Worm (Caenorhabditis elegans) whole organism, L4 larva: ENCODE measurements around the gene nhr-132.
A peak's percentile ranks its signal among the peaks of the same experiment; 100 is the strongest.

Experiments used
- D1046.2 ChIP-seq: fragments of 200-800 bp; sonication (Bioruptor generic); IDR thresholded peaks from 2 replicates; pipeline ENCODE4 v1.3.6; 2022; ENCODE audit warnings: missing genetic modification characterization, missing compliant biosample characterization
- F10B5.3 ChIP-seq: sonication (generic microtip); optimal IDR thresholded peaks from 2 replicates; lab custom pipeline; 2016; ENCODE audit warnings: mild to moderate bottlenecking, missing genetic modification characterization, missing compliant biosample characterization
- F26F4.8 ChIP-seq: fragments of 200-800 bp; sonication (Bioruptor generic); conservative IDR thresholded peaks from 2 replicates; pipeline ENCODE4 v1.3.6; 2022; ENCODE audit warnings: missing genetic modification characterization, missing compliant biosample characterization
- F49E8.2 ChIP-seq: sonication (generic microtip); optimal IDR thresholded peaks from 2 replicates; lab custom pipeline; 2016; ENCODE audit warnings: missing compliant biosample characterization, mild to moderate bottlenecking, missing genetic modification characterization, borderline replicate concordance
- Y105C5A.15 ChIP-seq: fragments of 200-800 bp; sonication (Bioruptor generic); IDR thresholded peaks from 2 replicates; pipeline ENCODE4 v1.3.6; 2022; ENCODE audit warnings: missing genetic modification characterization, missing compliant biosample characterization
- Y75B8A.6 ChIP-seq: fragments of 200-800 bp; sonication (Bioruptor generic); IDR thresholded peaks from 2 replicates; pipeline ENCODE4 v1.3.6; 2022; ENCODE audit warnings: missing genetic modification reagents, missing genetic modification characterization, missing compliant biosample characterization
- ZK546.5 ChIP-seq, 2 experiments: sonication (generic microtip); optimal IDR thresholded peaks; 2 replicates each; lab custom pipeline; 2017; ENCODE audit warnings: missing biosample characterization in 2 of 2, missing genetic modification characterization in 2 of 2
- aha-1 ChIP-seq: fragments of 150-350 bp; peaks from one replicate; lab custom pipeline; 2014; ENCODE audit warnings: missing biosample characterization, missing genetic modification characterization
- ceh-28 ChIP-seq: fragments of 150-350 bp; optimal IDR thresholded peaks from 2 replicates; lab custom pipeline; 2014; ENCODE audit warnings: missing biosample characterization, missing genetic modification reagents, missing genetic modification characterization
- ceh-32 ChIP-seq: sonication (generic microtip); optimal IDR thresholded peaks from 2 replicates; lab custom pipeline; 2016; ENCODE audit warnings: mild to moderate bottlenecking, missing genetic modification characterization, missing compliant biosample characterization; ENCODE audit not compliant: poor library complexity
- ceh-44 ChIP-seq: fragments of 200-800 bp; sonication (Bioruptor generic); IDR thresholded peaks from 2 replicates; pipeline ENCODE4 v1.3.6; 2022; ENCODE audit warnings: missing genetic modification reagents, missing genetic modification characterization, missing compliant biosample characterization
- ceh-62 ChIP-seq: sonication (generic microtip); optimal IDR thresholded peaks from 2 replicates; lab custom pipeline; 2017; ENCODE audit warnings: missing biosample characterization, missing genetic modification characterization
- daf-16 ChIP-seq, 3 experiments: sonication (generic microtip); optimal IDR thresholded peaks; 2 replicates each; lab custom pipeline; 2016 to 2017; ENCODE audit warnings: missing genetic modification characterization in 3 of 3, missing genetic modification reagents in 3 of 3, mild to moderate bottlenecking in 2 of 3, missing compliant biosample characterization in 2 of 3, missing biosample characterization in 1 of 3, moderate library complexity in 1 of 3
- dmd-6 ChIP-seq: fragments of 200-800 bp; sonication (Bioruptor generic); IDR thresholded peaks from 2 replicates; pipeline ENCODE4 v1.3.6; 2022; ENCODE audit warnings: missing genetic modification reagents, missing genetic modification characterization, missing compliant biosample characterization
- dve-1 ChIP-seq: sonication (generic microtip); optimal IDR thresholded peaks from 2 replicates; lab custom pipeline; 2017; ENCODE audit warnings: antibody characterized with exemption, mild to moderate bottlenecking, missing genetic modification characterization, missing compliant biosample characterization; ENCODE audit not compliant: insufficient read depth
- egl-27 ChIP-seq: sonication (generic microtip); optimal IDR thresholded peaks from 3 replicates; lab custom pipeline; 2017; ENCODE audit warnings: missing biosample characterization, missing genetic modification reagents, missing genetic modification characterization
- egl-43 ChIP-seq: fragments of 200-800 bp; sonication (Bioruptor generic); IDR thresholded peaks from 2 replicates; pipeline ENCODE4 v1.3.6; 2022; ENCODE audit warnings: missing genetic modification reagents, missing genetic modification characterization, missing compliant biosample characterization
- fos-1 ChIP-seq: fragments of 150-350 bp; optimal IDR thresholded peaks from 2 replicates; lab custom pipeline; 2014; ENCODE audit warnings: missing biosample characterization, missing genetic modification characterization
- hlh-11 ChIP-seq: fragments of 200-800 bp; sonication (Bioruptor generic); optimal IDR thresholded peaks from 2 replicates; lab custom pipeline; 2018; ENCODE audit warnings: mild to moderate bottlenecking, missing genetic modification characterization, missing compliant biosample characterization
- hlh-30 ChIP-seq: sonication (generic microtip); optimal IDR thresholded peaks from 2 replicates; lab custom pipeline; 2017; ENCODE audit warnings: antibody characterized with exemption, mild to moderate bottlenecking, missing genetic modification characterization, missing compliant biosample characterization; ENCODE audit not compliant: insufficient read depth
- lim-7 ChIP-seq: fragments of 200-800 bp; sonication (Bioruptor generic); IDR thresholded peaks from 2 replicates; pipeline ENCODE4 v1.3.6; 2022; ENCODE audit warnings: missing genetic modification characterization, missing compliant biosample characterization
- lin-1 ChIP-seq: fragments of 200-800 bp; sonication (Bioruptor generic); IDR thresholded peaks from 2 replicates; pipeline ENCODE4 v1.3.6; 2022; ENCODE audit warnings: missing genetic modification reagents, missing genetic modification characterization, missing compliant biosample characterization
- lin-15B ChIP-seq: fragments of 150-350 bp; sonication (generic microtip); optimal IDR thresholded peaks from 3 replicates; lab custom pipeline; 2014; ENCODE audit warnings: missing biosample characterization, missing genetic modification characterization
- mdl-1 ChIP-seq, 2 experiments: fragments of 150-350 bp in 1 of 2; sonication (generic microtip) in 1 of 2; optimal IDR thresholded peaks; 2 replicates each; lab custom pipeline; 2014 to 2017; ENCODE audit warnings: missing biosample characterization in 2 of 2, missing genetic modification characterization in 2 of 2
- mep-1 ChIP-seq: fragments of 150-350 bp; sonication (generic microtip); optimal IDR thresholded peaks from 3 replicates; lab custom pipeline; 2014; ENCODE audit warnings: missing biosample characterization, missing genetic modification characterization
- mes-2 ChIP-seq: sonication (generic microtip); optimal IDR thresholded peaks from 2 replicates; lab custom pipeline; 2016; ENCODE audit warnings: missing genotype, mild to moderate bottlenecking, missing genetic modification characterization, missing compliant biosample characterization; ENCODE audit not compliant: poor library complexity, severe bottlenecking
- mxl-2 ChIP-seq: fragments of 200-800 bp; sonication (Bioruptor generic); conservative IDR thresholded peaks from 2 replicates; pipeline ENCODE4 v1.3.6; 2022; ENCODE audit warnings: missing genetic modification reagents, missing genetic modification characterization, missing compliant biosample characterization
- nhr-102 ChIP-seq: sonication (generic microtip); optimal IDR thresholded peaks from 2 replicates; lab custom pipeline; 2016; ENCODE audit warnings: mild to moderate bottlenecking, missing genetic modification characterization, moderate library complexity, missing compliant biosample characterization
- nhr-28 ChIP-seq: fragments of 150-350 bp; optimal IDR thresholded peaks from 2 replicates; lab custom pipeline; 2014; ENCODE audit warnings: missing biosample characterization, missing genetic modification characterization
- nhr-42 ChIP-seq: fragments of 200-800 bp; sonication (Bioruptor generic); IDR thresholded peaks from 2 replicates; pipeline ENCODE4 v1.3.6; 2022; ENCODE audit warnings: missing genetic modification characterization, missing compliant biosample characterization
- nhr-48 ChIP-seq: sonication (generic microtip); optimal IDR thresholded peaks from 2 replicates; lab custom pipeline; 2016; ENCODE audit warnings: mild to moderate bottlenecking, missing genetic modification characterization, missing compliant biosample characterization
- nhr-77 ChIP-seq: fragments of 150-350 bp; optimal IDR thresholded peaks from 2 replicates; lab custom pipeline; 2014; ENCODE audit warnings: missing biosample characterization, missing genetic modification characterization
- pqm-1 ChIP-seq: sonication (generic microtip); optimal IDR thresholded peaks from 2 replicates; lab custom pipeline; 2017; ENCODE audit warnings: missing biosample characterization, missing genetic modification characterization
- set-16 ChIP-seq: fragments of 200-800 bp; sonication (Bioruptor generic); IDR thresholded peaks from 2 replicates; pipeline ENCODE4 v1.3.6; 2022; ENCODE audit warnings: missing genetic modification reagents, missing genetic modification characterization, missing compliant biosample characterization
- spr-3 ChIP-seq: fragments of 200-800 bp; sonication (Bioruptor generic); optimal IDR thresholded peaks from 2 replicates; lab custom pipeline; 2018; ENCODE audit warnings: mild to moderate bottlenecking, missing genetic modification characterization, missing compliant biosample characterization
- tra-1 ChIP-seq: fragments of 200-800 bp; sonication (Bioruptor generic); IDR thresholded peaks from 2 replicates; pipeline ENCODE4 v1.3.6; 2022; ENCODE audit warnings: missing genetic modification reagents, missing genetic modification characterization, missing compliant biosample characterization
- unc-130 ChIP-seq: sonication (generic microtip); optimal IDR thresholded peaks from 2 replicates; lab custom pipeline; 2016; ENCODE audit warnings: missing genetic modification reagents, missing genetic modification characterization, missing compliant biosample characterization
- unc-39 ChIP-seq: sonication (generic microtip); optimal IDR thresholded peaks from 2 replicates; lab custom pipeline; 2017; ENCODE audit warnings: missing biosample characterization, missing genetic modification characterization
- zip-2 ChIP-seq: fragments of 150-350 bp; optimal IDR thresholded peaks from 2 replicates; lab custom pipeline; 2014; ENCODE audit warnings: missing biosample characterization, missing genetic modification characterization

Gene nhr-132

DNA sequence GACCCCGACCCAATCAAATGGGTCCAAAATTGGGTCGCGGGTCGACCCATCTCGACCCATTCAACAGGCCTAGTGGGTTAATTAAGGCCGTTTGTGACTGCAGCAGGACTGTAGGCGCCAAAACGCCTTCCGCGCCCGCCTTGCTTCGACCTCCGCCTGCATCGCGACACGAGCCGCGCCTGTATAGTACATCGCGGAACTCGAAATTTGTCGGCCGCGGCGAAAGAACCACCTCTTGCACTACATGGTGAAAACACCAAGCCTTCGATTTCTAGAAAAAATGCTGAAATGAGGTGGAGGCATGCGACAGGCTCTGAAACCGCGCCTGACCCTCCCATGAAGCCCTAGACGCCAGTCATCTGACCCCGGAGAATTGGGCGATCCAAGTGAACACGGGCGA, 46.3 kb upstream of the nhr-132 start:
- no peak for TF ChIP-seq D1046.2 (GFP tag; lab: Robert Waterston, UW)
- TF ChIP-seq mxl-2 (GFP tag; lab: Robert Waterston, UW) = no peak
- no peak for TF ChIP-seq Y75B8A.6 (GFP tag; lab: Robert Waterston, UW)
- TF ChIP-seq egl-43 = 0 out of 2 replicates have a peak, but pooled peaks have one; percentile 63
- TF ChIP-seq lim-7 (GFP tag; lab: Robert Waterston, UW) = 0 out of 2 replicates have a peak, but pooled peaks have one; percentile 3
- peak; percentile 11 for TF ChIP-seq aha-1 (tag; lab: Kevin White, UChicago)
- TF ChIP-seq mep-1 (tag; lab: Kevin White, UChicago) = no peak
- peak; percentile 64 for TF ChIP-seq set-16
- no peak for TF ChIP-seq ceh-28 (tag; lab: Kevin White, UChicago)
- no peak for TF ChIP-seq Y105C5A.15 (GFP tag; lab: Robert Waterston, UW)
- TF ChIP-seq ZK546.5 (tag; optimal IDR thresholded peaks at IDR 0.05; lab: Kevin White, UChicago) = no peak
- no peak for TF ChIP-seq lin-15B (tag; lab: Kevin White, UChicago)
- TF ChIP-seq hlh-11 (tag; lab: Kevin White, UChicago) = no peak
- TF ChIP-seq F10B5.3 (tag; lab: Kevin White, UChicago) = no peak

ce11 chrV:489320-489719, 44.9 kb upstream of the nhr-132 start, which contains the start of gene nhr-106:
Gene nhr-106 (plus strand): TSS chrV:489620.
- TF ChIP-seq daf-16 (GFP tag; optimal IDR thresholded peaks at IDR 0.05; lab: Kevin White, UChicago) (no peak), daf-16 (tag; optimal IDR thresholded peaks at IDR 0.05; lab: Kevin White, UChicago) (peak; percentile 26), tra-1 (GFP tag; lab: Robert Waterston, UW) (no peak), ceh-28 (tag; lab: Kevin White, UChicago) (no peak), dmd-6 (GFP tag; lab: Robert Waterston, UW) (peak; percentile 48; the same call in 1 of the 2 replicates), nhr-28 (tag; lab: Kevin White, UChicago) (peak; percentile 78), nhr-48 (tag; lab: Kevin White, UChicago) (no peak), aha-1 (tag; lab: Kevin White, UChicago) (no peak), pqm-1 (tag; lab: Kevin White, UChicago) (peak; percentile 20), unc-130 (GFP tag; lab: Kevin White, UChicago) (no peak), fos-1 (no peak)
- TF ChIP-seq, all 104 proteins: peak for 4

DNA sequence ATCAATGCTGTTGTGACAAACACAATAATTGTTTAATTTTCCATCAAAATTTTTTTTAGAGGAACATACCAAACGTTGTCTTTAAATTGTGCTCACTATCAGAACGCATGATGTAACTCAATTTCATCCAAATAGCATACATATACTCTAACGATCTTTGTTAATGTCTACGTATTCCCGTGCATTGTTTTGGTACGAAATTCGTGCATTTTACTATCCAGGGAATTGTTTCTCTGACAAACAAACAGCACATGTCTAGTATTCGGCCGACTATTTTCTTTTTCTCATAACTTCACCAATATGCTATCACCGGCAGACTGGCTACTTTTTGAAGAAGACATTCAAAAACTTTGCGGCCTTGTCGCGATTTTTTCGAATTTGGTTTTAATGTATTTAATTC, 42.8 kb upstream of the nhr-132 start, which contains the start of gene str-196:
Gene str-196, plus strand, starts transcription at position 301 of the 400 bp plus-strand sequence.
- TF ChIP-seq ceh-32 (tag; lab: Kevin White, UChicago) (no peak), F26F4.8 (no peak), egl-27 (tag; lab: Kevin White, UChicago) (no peak), nhr-42 (no peak), ceh-44 (GFP tag; lab: Robert Waterston, UW) (no peak), aha-1 (tag; lab: Kevin White, UChicago) (no peak), zip-2 (tag; lab: Kevin White, UChicago) (no peak), unc-39 (tag; lab: Kevin White, UChicago) (no peak), hlh-30 (tag; lab: Kevin White, UChicago) (no peak), spr-3 (GFP tag; lab: Kevin White, UChicago) (no peak)
- TF ChIP-seq, all 104 proteins: peak for 0

- peak; percentile 71 for TF ChIP-seq dve-1 (tag; lab: Kevin White, UChicago)
- peak; percentile 58; the same call in 1 of the 2 replicates for TF ChIP-seq lin-1 (GFP tag; lab: Robert Waterston, UW)
- no peak for TF ChIP-seq F49E8.2 (tag; lab: Kevin White, UChicago)
- peak; percentile 87 for TF ChIP-seq nhr-28 (tag; lab: Kevin White, UChicago)
- TF ChIP-seq dmd-6 (GFP tag; lab: Robert Waterston, UW) = peak; percentile 77
- TF ChIP-seq hlh-11 (tag; lab: Kevin White, UChicago) = peak; percentile 51
- peak; percentile 62 for TF ChIP-seq pqm-1 (tag; lab: Kevin White, UChicago)
- peak; percentile 38 for TF ChIP-seq nhr-77
- TF ChIP-seq ceh-28 (tag; lab: Kevin White, UChicago) = peak; percentile 48
- TF ChIP-seq aha-1 (tag; lab: Kevin White, UChicago) = peak; percentile 38
- peak; percentile 36 for TF ChIP-seq nhr-102 (tag; lab: Kevin White, UChicago)
- no peak for TF ChIP-seq ceh-62 (tag; lab: Kevin White, UChicago)
- peak; percentile 36 for TF ChIP-seq mes-2 (tag; lab: Kevin White, UChicago)
- TF ChIP-seq set-16 = no peak
- no peak for TF ChIP-seq daf-16 (GFP tag; optimal IDR thresholded peaks at IDR 0.05; lab: Kevin White, UChicago)
- peak; percentile 82 for TF ChIP-seq daf-16 (tag; optimal IDR thresholded peaks at IDR 0.05; lab: Kevin White, UChicago)
- peak in 1 of 2 experiments; percentile 10 for TF ChIP-seq mdl-1 (tag; optimal IDR thresholded peaks at IDR 0.05; lab: Kevin White, UChicago)
Measured at ce11 chrV:494284-494683, 40.0 kb upstream of the nhr-132 start, which contains the start of gene nhr-131. Gene nhr-131 (plus strand): TSS chrV:494370.
